Fruit fly (Drosophila melanogaster) whole organism: ENCODE measurements around the gene mtTFB2.

Experiments
- CG8478 ChIP-seq: fragments of >200 bp; optimal IDR thresholded peaks from 2 replicates; lab custom pipeline; 2018; ENCODE audit warnings: inconsistent platforms
- Dll ChIP-seq: fragments of >200 bp; optimal IDR thresholded peaks from 2 replicates; lab custom pipeline; 2017
- EcR ChIP-seq, 2 experiments: fragments of >200 bp; optimal IDR thresholded peaks; 2 replicates each; lab custom pipeline; 2017; ENCODE audit warnings: missing biosample characterization in 2 of 2, missing genetic modification characterization in 2 of 2, missing genetic modification reagents in 2 of 2
- pan ChIP-seq: fragments of >200 bp; optimal IDR thresholded peaks from 2 replicates; lab custom pipeline; 2017
- psq ChIP-seq: fragments of >200 bp; optimal IDR thresholded peaks from 2 replicates; lab custom pipeline; 2017
- usp ChIP-seq: fragments of >200 bp; optimal IDR thresholded peaks from 2 replicates; lab custom pipeline; 2017; ENCODE audit warnings: missing biosample characterization, missing genetic modification characterization, mixed read lengths

DNA sequence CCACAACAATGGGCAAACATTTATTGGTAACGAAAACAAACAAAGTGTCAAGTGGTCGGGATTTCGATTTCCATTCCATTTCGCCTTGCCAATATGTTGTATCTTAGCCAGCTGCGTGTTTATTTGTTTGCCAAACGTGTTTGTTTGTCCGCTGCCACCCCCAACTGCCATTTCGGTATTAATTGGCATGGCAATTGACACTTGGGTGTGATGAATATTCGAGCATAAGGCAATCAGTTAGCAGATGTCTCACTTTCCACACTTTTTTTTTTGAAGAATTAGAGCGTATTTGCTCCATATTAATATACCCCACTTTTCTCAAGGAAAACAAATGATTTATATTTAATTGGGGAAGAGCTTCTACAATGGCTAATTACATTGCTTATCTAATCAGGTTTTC is 13.9 kb upstream of the mtTFB2 start:
- no peak for TF ChIP-seq Dll
- TF ChIP-seq usp, result no peak
- TF ChIP-seq psq, result no peak
- no peak for TF ChIP-seq pan (lab: Kevin White, UChicago)
- no peak for TF ChIP-seq CG8478 (lab: Kevin White, UChicago)
- TF ChIP-seq EcR (GFP tag; optimal IDR thresholded peaks at IDR 0.05; lab: Kevin White, UChicago), result no peak
